Worm (Caenorhabditis elegans): Measurements from ENCODE around the gene C28C12.11.

- TF ChIP-seq flt-1 (GFP tag; IDR thresholded peaks at IDR 0.05) = no peak
- no peak for TF ChIP-seq ref-1 (GFP tag; conservative IDR thresholded peaks at IDR 0.05)
- no peak for TF ChIP-seq klf-2 (GFP tag; conservative IDR thresholded peaks at IDR 0.05)
- no peak for TF ChIP-seq ztf-29 (GFP tag; IDR thresholded peaks at IDR 0.05)
These were observed 40.7 kb downstream of the C28C12.11 start for ce11 chrIV:8514546-8514945.

All from whole organism, midembryonic.